Worm (Caenorhabditis elegans): Measurements from ENCODE around the gene F22B5.6.

DNA sequence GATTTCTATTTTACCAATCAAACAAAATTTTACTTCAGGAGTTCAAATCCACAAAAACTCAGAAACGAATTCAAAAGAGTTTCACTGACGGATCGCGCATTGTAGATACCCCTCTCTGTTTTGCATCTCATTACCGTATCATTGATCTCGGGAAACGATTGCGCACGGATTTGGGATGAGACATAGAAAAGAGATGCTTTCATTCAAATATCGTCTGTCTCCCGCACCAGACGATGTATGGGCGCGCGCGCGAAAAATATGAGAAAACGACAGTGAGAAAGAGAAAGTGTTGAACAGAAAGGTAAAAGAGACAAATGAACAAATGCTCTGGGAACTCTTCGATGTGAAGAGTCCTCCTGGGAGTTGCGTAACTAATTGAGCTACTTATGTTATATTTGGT, 45.0 kb downstream of the F22B5.6 start:
- no peak for TF ChIP-seq pax-1 (tag; optimal IDR thresholded peaks at IDR 0.05)
- TF ChIP-seq lin-11 (tag; optimal IDR thresholded peaks at IDR 0.05): no peak
- no peak for TF ChIP-seq rnt-1 (tag; optimal IDR thresholded peaks at IDR 0.05)
- TF ChIP-seq hlh-30 (tag; optimal IDR thresholded peaks at IDR 0.05; ENCODE audit: insufficient read depth): no peak
- no peak for TF ChIP-seq ceh-18 (tag; optimal IDR thresholded peaks at IDR 0.05)
- no peak for TF ChIP-seq F13H6.1 (tag; optimal IDR thresholded peaks at IDR 0.05)
- TF ChIP-seq pha-4 (tag; optimal IDR thresholded peaks at IDR 0.05): no peak
- no peak for TF ChIP-seq pag-3 (tag; optimal IDR thresholded peaks at IDR 0.05; ENCODE audit: borderline replicate concordance)
- no peak for TF ChIP-seq C08G9.2 (tag; optimal IDR thresholded peaks at IDR 0.05)
- TF ChIP-seq ceh-9 (tag; optimal IDR thresholded peaks at IDR 0.05): no peak
- TF ChIP-seq unc-55 (GFP tag; optimal IDR thresholded peaks at IDR 0.05): no peak
- TF ChIP-seq lim-6 (tag; optimal IDR thresholded peaks at IDR 0.05): no peak
